Worm (Caenorhabditis elegans) whole organism, L1 larva: Measurements from ENCODE around the gene tomm-70.

Experiments used
- F16B12.6 ChIP-seq: fragments of 150-350 bp; optimal IDR thresholded peaks from 2 replicates; lab custom pipeline; 2014; ENCODE audit warnings: missing biosample characterization, missing genetic modification characterization
- Y116A8C.19 ChIP-seq: sonication (generic microtip); optimal IDR thresholded peaks from 2 replicates; lab custom pipeline; 2016; ENCODE audit warnings: missing compliant biosample characterization, missing genetic modification characterization, borderline replicate concordance
- aly-2 ChIP-seq: fragments of 150-350 bp; optimal IDR thresholded peaks from 2 replicates; lab custom pipeline; 2014; ENCODE audit warnings: missing biosample characterization, missing genetic modification characterization
- ama-1 ChIP-seq: fragments of 150-350 bp; optimal IDR thresholded peaks from 2 replicates; lab custom pipeline; 2014
- ceh-63 ChIP-seq: fragments of 200-800 bp; sonication (Bioruptor generic); optimal IDR thresholded peaks from 2 replicates; lab custom pipeline; 2018; ENCODE audit warnings: mild to moderate bottlenecking, missing genetic modification characterization, missing compliant biosample characterization
- ceh-88 ChIP-seq: fragments of 200-800 bp; sonication (Bioruptor generic); IDR thresholded peaks from 2 replicates; pipeline ENCODE4 v1.3.6; 2022; ENCODE audit warnings: missing genetic modification characterization, missing compliant biosample characterization
- ceh-90 ChIP-seq: sonication (generic microtip); optimal IDR thresholded peaks from 2 replicates; lab custom pipeline; 2016; ENCODE audit warnings: missing genetic modification characterization, missing compliant biosample characterization
- dpl-1 ChIP-seq, 3 experiments: fragments of 150-350 bp in 2 of 3; sonication (generic microtip) in 1 of 3; optimal IDR thresholded peaks; 2 replicates each; lab custom pipeline; 2014 to 2017; ENCODE audit warnings: missing biosample characterization in 3 of 3, missing genetic modification characterization in 3 of 3, missing genetic modification reagents in 3 of 3
- efl-3 ChIP-seq: fragments of 200-800 bp; sonication (Bioruptor generic); optimal IDR thresholded peaks from 2 replicates; lab custom pipeline; 2018; ENCODE audit warnings: mild to moderate bottlenecking, missing genetic modification characterization, missing compliant biosample characterization
- elt-3 ChIP-seq, 6 experiments: fragments of 150-350 bp in 1 of 6; sonication (generic microtip); optimal IDR thresholded peaks; 2 replicates each; lab custom pipeline; 2017 to 2018; ENCODE audit warnings: missing biosample characterization in 6 of 6, missing genetic modification characterization in 6 of 6, inconsistent platforms in 1 of 6
- fkh-8 ChIP-seq: sonication (generic microtip); optimal IDR thresholded peaks from 2 replicates; lab custom pipeline; 2016; ENCODE audit warnings: mild to moderate bottlenecking, missing genetic modification characterization, missing compliant biosample characterization
- fos-1 ChIP-seq: fragments of 150-350 bp; optimal IDR thresholded peaks from 2 replicates; lab custom pipeline; 2014; ENCODE audit warnings: missing biosample characterization, missing genetic modification characterization
- grh-1 ChIP-seq: fragments of 200-800 bp; sonication (Bioruptor generic); IDR thresholded peaks from 2 replicates; pipeline ENCODE4 v1.3.6; 2022; ENCODE audit warnings: missing genetic modification reagents, missing genetic modification characterization, missing compliant biosample characterization
- hlh-17 ChIP-seq: fragments of 200-800 bp; sonication (Bioruptor generic); optimal IDR thresholded peaks from 2 replicates; lab custom pipeline; 2018; ENCODE audit warnings: missing genetic modification characterization, mild to moderate bottlenecking, missing compliant biosample characterization, moderate library complexity, borderline replicate concordance
- irx-1 ChIP-seq: sonication (generic microtip); optimal IDR thresholded peaks from 2 replicates; lab custom pipeline; 2016; ENCODE audit warnings: missing genetic modification characterization, missing compliant biosample characterization
- isw-1 ChIP-seq: fragments of 200-800 bp; sonication (Bioruptor generic); IDR thresholded peaks from 2 replicates; pipeline ENCODE4 v1.3.6; 2022; ENCODE audit warnings: missing genetic modification characterization, missing compliant biosample characterization
- lin-15B ChIP-seq: fragments of 150-350 bp; sonication (generic microtip); optimal IDR thresholded peaks from 3 replicates; lab custom pipeline; 2014; ENCODE audit warnings: missing biosample characterization, missing genetic modification characterization
- lin-35 ChIP-seq, 2 experiments: fragments of 150-350 bp; optimal IDR thresholded peaks; 2 replicates each; lab custom pipeline; 2014; ENCODE audit warnings: missing biosample characterization in 2 of 2, missing genetic modification characterization in 2 of 2, missing genetic modification reagents in 2 of 2
- lin-39 ChIP-seq: fragments of 150-350 bp; optimal IDR thresholded peaks from 2 replicates; lab custom pipeline; 2014; ENCODE audit warnings: missing biosample characterization, missing genetic modification reagents, missing genetic modification characterization
- lir-3 ChIP-seq: sonication (generic microtip); optimal IDR thresholded peaks from 2 replicates; lab custom pipeline; 2016; ENCODE audit warnings: mild to moderate bottlenecking, missing genetic modification characterization, moderate library complexity, missing compliant biosample characterization; ENCODE audit not compliant: poor library complexity
- lsy-2 ChIP-seq, 2 experiments: fragments of 150-350 bp; optimal IDR thresholded peaks; 2 replicates each; lab custom pipeline; 2014; ENCODE audit warnings: missing biosample characterization in 2 of 2, missing genetic modification characterization in 2 of 2
- mab-9 ChIP-seq: fragments of 200-800 bp; sonication (Bioruptor generic); IDR thresholded peaks from 2 replicates; pipeline ENCODE4 v1.3.6; 2022; ENCODE audit warnings: missing genetic modification reagents, missing genetic modification characterization, missing compliant biosample characterization
- mdl-1 ChIP-seq, 2 experiments: fragments of 150-350 bp; optimal IDR thresholded peaks; 2 replicates each; lab custom pipeline; 2014 to 2017; ENCODE audit warnings: missing biosample characterization in 2 of 2, missing genetic modification characterization in 2 of 2, inconsistent platforms in 1 of 2
- mef-2 ChIP-seq: fragments of 150-350 bp; optimal IDR thresholded peaks from 2 replicates; lab custom pipeline; 2014; ENCODE audit warnings: missing biosample characterization, missing genetic modification characterization
- nhr-11 ChIP-seq: fragments of 150-350 bp; optimal IDR thresholded peaks from 2 replicates; lab custom pipeline; 2014; ENCODE audit warnings: missing biosample characterization, missing genetic modification characterization
- nhr-19 ChIP-seq: fragments of 200-800 bp; sonication (Bioruptor generic); conservative IDR thresholded peaks from 2 replicates; pipeline ENCODE4 v1.3.6; 2022; ENCODE audit warnings: missing genetic modification characterization, missing compliant biosample characterization
- nhr-20 ChIP-seq: sonication (generic microtip); optimal IDR thresholded peaks from 2 replicates; lab custom pipeline; 2016; ENCODE audit warnings: mild to moderate bottlenecking, missing genetic modification characterization, missing compliant biosample characterization
- nhr-28 ChIP-seq: fragments of 150-350 bp; optimal IDR thresholded peaks from 2 replicates; lab custom pipeline; 2014; ENCODE audit warnings: missing biosample characterization, missing genetic modification characterization
- nhr-47 ChIP-seq: sonication (generic microtip); optimal IDR thresholded peaks from 2 replicates; lab custom pipeline; 2016; ENCODE audit warnings: mild to moderate bottlenecking, missing genetic modification characterization, moderate library complexity, missing compliant biosample characterization
- nhr-71 ChIP-seq: sonication (generic microtip); optimal IDR thresholded peaks from 2 replicates; lab custom pipeline; 2016; ENCODE audit warnings: mild to moderate bottlenecking, missing genetic modification characterization, moderate library complexity, missing compliant biosample characterization
- nhr-84 ChIP-seq: sonication (generic microtip); optimal IDR thresholded peaks from 2 replicates; lab custom pipeline; 2017; ENCODE audit warnings: missing biosample characterization, missing genetic modification characterization
- nhr-85 ChIP-seq: sonication (generic microtip); peaks from one replicate; lab custom pipeline; 2016; ENCODE audit warnings: missing genetic modification characterization, inconsistent platforms, missing compliant biosample characterization
- pax-3 ChIP-seq: fragments of 200-800 bp; sonication (Bioruptor generic); optimal IDR thresholded peaks from 2 replicates; lab custom pipeline; 2018; ENCODE audit warnings: mild to moderate bottlenecking, missing genetic modification characterization, moderate library complexity, missing compliant biosample characterization
- pqm-1 ChIP-seq: sonication (generic microtip); optimal IDR thresholded peaks from 3 replicates; lab custom pipeline; 2017; ENCODE audit warnings: missing biosample characterization, missing genetic modification characterization
- snpc-4 ChIP-seq: fragments of 150-350 bp; optimal IDR thresholded peaks from 2 replicates; lab custom pipeline; 2014; ENCODE audit warnings: missing biosample characterization, missing genetic modification characterization
- sox-4 ChIP-seq: sonication (generic microtip); optimal IDR thresholded peaks from 2 replicates; lab custom pipeline; 2016; ENCODE audit warnings: missing genetic modification characterization, missing compliant biosample characterization
- sup-37 ChIP-seq: fragments of 200-800 bp; sonication (Bioruptor generic); optimal IDR thresholded peaks from 2 replicates; lab custom pipeline; 2018; ENCODE audit warnings: mild to moderate bottlenecking, missing genetic modification characterization, missing compliant biosample characterization
- swsn-7 ChIP-seq: sonication (generic microtip); optimal IDR thresholded peaks from 2 replicates; lab custom pipeline; 2016; ENCODE audit warnings: missing genetic modification characterization, missing compliant biosample characterization
- tbx-2 ChIP-seq: sonication (generic microtip); optimal IDR thresholded peaks from 2 replicates; lab custom pipeline; 2016; ENCODE audit warnings: missing genetic modification characterization, missing compliant biosample characterization
- tlp-1 ChIP-seq: fragments of 150-350 bp; optimal IDR thresholded peaks from 2 replicates; lab custom pipeline; 2014; ENCODE audit warnings: missing biosample characterization, missing genetic modification characterization
- unc-30 ChIP-seq: sonication (generic microtip); optimal IDR thresholded peaks from 2 replicates; lab custom pipeline; 2017; ENCODE audit warnings: missing biosample characterization, missing genetic modification characterization
- unc-86 ChIP-seq: sonication (generic microtip); optimal IDR thresholded peaks from 2 replicates; lab custom pipeline; 2016; ENCODE audit warnings: missing genetic modification characterization, missing compliant biosample characterization
- unc-98 ChIP-seq: fragments of 200-800 bp; sonication (Bioruptor generic); IDR thresholded peaks from 2 replicates; pipeline ENCODE4 v1.3.6; 2022; ENCODE audit warnings: missing genetic modification characterization, missing compliant biosample characterization
- vab-15 ChIP-seq: sonication (generic microtip); optimal IDR thresholded peaks from 2 replicates; lab custom pipeline; 2017; ENCODE audit warnings: missing genotype, mild to moderate bottlenecking, missing genetic modification characterization, missing compliant biosample characterization
- xbp-1 ChIP-seq: sonication (generic microtip); optimal IDR thresholded peaks from 2 replicates; lab custom pipeline; 2016; ENCODE audit warnings: missing genetic modification characterization, missing compliant biosample characterization
- zag-1 ChIP-seq: fragments of 150-350 bp; optimal IDR thresholded peaks from 2 replicates; lab custom pipeline; 2014; ENCODE audit warnings: missing biosample characterization, missing genetic modification characterization
- ztf-11 ChIP-seq, 2 experiments: sonication (generic microtip); optimal IDR thresholded peaks; 2 replicates each; lab custom pipeline; 2016 to 2017; ENCODE audit warnings: missing genetic modification characterization in 2 of 2, missing biosample characterization in 1 of 2, missing compliant biosample characterization in 1 of 2

Gene tomm-70

DNA sequence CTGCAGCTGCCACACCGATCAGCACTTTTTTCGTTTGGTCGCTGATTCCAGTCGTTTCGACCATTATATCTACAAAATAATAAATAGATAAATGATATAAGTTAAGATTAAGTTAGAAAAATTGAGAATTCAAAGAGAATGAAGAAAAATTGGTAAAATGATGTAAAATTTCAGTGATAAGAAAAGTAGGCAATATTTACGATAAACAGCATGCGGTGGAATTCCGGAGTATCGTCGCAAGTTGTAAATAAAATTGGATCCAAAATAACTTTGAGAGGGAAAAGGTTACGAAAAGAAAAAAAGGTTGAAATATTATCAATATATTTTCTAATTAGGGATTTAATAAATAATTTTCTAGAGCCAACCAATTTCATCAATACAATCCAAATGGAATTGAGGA, at the start of gene tomm-70 (continued):
- TF ChIP-seq lin-15B (tag; lab: Kevin White, UChicago) (no peak), ceh-88 (GFP tag; lab: Robert Waterston, UW) (no peak), mab-9 (GFP tag; lab: Robert Waterston, UW) (no peak), nhr-85 (tag; lab: Kevin White, UChicago) (peak; percentile 40), aly-2 (tag; lab: Kevin White, UChicago) (no peak)

DNA sequence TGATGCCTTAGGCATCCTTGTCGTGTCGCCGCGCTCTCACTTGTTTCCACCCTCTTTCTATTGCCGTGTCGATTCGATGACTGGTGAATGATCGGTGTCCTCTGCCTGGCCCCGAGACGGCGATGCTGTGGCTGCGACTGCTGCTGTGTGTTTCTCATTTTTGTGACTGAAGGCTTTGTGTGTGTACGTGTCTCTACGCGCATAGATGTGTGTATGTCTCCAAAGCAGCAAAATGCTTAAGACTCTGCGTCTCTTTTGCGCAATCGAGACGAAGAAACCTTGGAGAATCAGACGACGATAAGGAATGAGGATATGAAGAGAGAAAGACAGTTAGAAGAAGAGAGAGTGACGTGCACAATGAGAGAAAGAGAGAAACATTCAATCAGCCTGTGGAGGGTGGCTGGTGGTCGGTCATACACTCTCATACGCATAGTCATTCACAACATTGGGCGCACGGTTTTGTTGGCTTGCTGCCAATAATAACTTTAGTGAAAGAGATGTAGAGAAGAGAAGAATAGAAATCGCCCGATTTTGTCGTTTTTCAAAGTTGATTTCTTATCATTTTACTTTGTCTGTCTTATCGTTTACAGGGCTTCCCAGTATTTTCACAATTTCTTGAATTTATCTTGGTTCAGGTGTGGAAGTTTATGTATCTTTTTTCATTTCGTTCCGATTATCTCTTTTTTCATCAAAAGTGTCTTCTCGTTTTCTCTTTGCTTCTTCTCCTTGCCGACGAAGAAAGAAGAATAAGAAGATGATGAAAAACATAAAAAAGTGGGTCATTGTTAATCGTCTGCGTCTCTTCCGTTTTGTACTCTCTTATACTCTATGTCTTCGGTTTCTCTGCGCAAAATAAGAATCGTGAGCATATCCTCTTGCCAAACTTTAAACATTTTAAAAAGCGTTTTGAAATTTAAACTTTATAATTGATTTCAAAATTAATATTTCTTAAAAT, 47.6 kb upstream of the tomm-70 start:
- TF ChIP-seq mef-2 (tag; lab: Kevin White, UChicago): peak; percentile 94
- peak; percentile 95 for TF ChIP-seq nhr-11
- TF ChIP-seq ztf-11 (tag; optimal IDR thresholded peaks at IDR 0.05; lab: Kevin White, UChicago): peak in 1 of 2 experiments; percentile 83
- TF ChIP-seq nhr-28: peak; percentile 76
- TF ChIP-seq mdl-1 (tag; optimal IDR thresholded peaks at IDR 0.05; lab: Kevin White, UChicago): peak; percentile 73 to 96
- no peak for TF ChIP-seq Y116A8C.19 (tag; lab: Kevin White, UChicago)
- TF ChIP-seq ceh-88 (GFP tag; lab: Robert Waterston, UW): peak; percentile 90
- no peak for TF ChIP-seq unc-30 (tag; lab: Kevin White, UChicago)
- TF ChIP-seq nhr-19 (GFP tag; lab: Robert Waterston, UW): peak; percentile 92
- peak; percentile 96 for TF ChIP-seq fkh-8
- peak; percentile 40 for TF ChIP-seq F16B12.6 (tag; lab: Kevin White, UChicago)
- TF ChIP-seq elt-3 (tag; optimal IDR thresholded peaks at IDR 0.05; lab: Kevin White, UChicago): peak in 4 of 6 experiments; percentile 36 to 91 (median 60)
- TF ChIP-seq unc-98 (GFP tag; lab: Robert Waterston, UW): peak; percentile 53; the same call in 1 of the 2 replicates
- TF ChIP-seq ceh-90 (tag; lab: Kevin White, UChicago): no peak
- TF ChIP-seq nhr-84: no peak
- TF ChIP-seq pqm-1 (tag; lab: Kevin White, UChicago): peak; percentile 24
- TF ChIP-seq tlp-1 (tag; lab: Kevin White, UChicago): no peak
- TF ChIP-seq nhr-85 (tag; lab: Kevin White, UChicago): peak; percentile 100
- peak; percentile 88 for TF ChIP-seq ama-1 (lab: Kevin White, UChicago)
- peak; percentile 9 for TF ChIP-seq lin-15B (tag; lab: Kevin White, UChicago)
- TF ChIP-seq vab-15: peak; percentile 86
- TF ChIP-seq sup-37 (GFP tag; lab: Kevin White, UChicago): peak; percentile 87
- TF ChIP-seq lin-39 (tag; lab: Kevin White, UChicago): peak; percentile 92
- TF ChIP-seq lin-35 (GFP tag; optimal IDR thresholded peaks at IDR 0.05; lab: Kevin White, UChicago): peak; percentile 72 to 91
- TF ChIP-seq ceh-63: no peak
- TF ChIP-seq efl-3 (GFP tag; lab: Kevin White, UChicago): peak; percentile 23
- peak; percentile 93 for TF ChIP-seq xbp-1
- no peak for TF ChIP-seq hlh-17 (GFP tag; lab: Kevin White, UChicago)
- peak; percentile 94 for TF ChIP-seq irx-1 (tag; lab: Kevin White, UChicago)
- TF ChIP-seq zag-1: peak; percentile 98
- TF ChIP-seq sox-4 (tag; lab: Kevin White, UChicago): peak; percentile 56
- TF ChIP-seq nhr-47 (tag; lab: Kevin White, UChicago): peak; percentile 95
- peak; percentile 99 for TF ChIP-seq nhr-71 (tag; lab: Kevin White, UChicago)
- peak; percentile 98 for TF ChIP-seq nhr-20
- peak; percentile 82 for TF ChIP-seq grh-1 (GFP tag; lab: Robert Waterston, UW)
- peak; percentile 82 for TF ChIP-seq isw-1 (GFP tag; lab: Robert Waterston, UW)
- peak; percentile 51 for TF ChIP-seq mab-9 (GFP tag; lab: Robert Waterston, UW)
- peak; percentile 94 for TF ChIP-seq unc-86 (tag; lab: Kevin White, UChicago)
- peak; percentile 96 for TF ChIP-seq swsn-7 (tag; lab: Kevin White, UChicago)
- TF ChIP-seq aly-2 (tag; lab: Kevin White, UChicago): peak; percentile 55
- TF ChIP-seq lsy-2 (tag; optimal IDR thresholded peaks at IDR 0.05; lab: Kevin White, UChicago): peak; percentile 93 to 96
- TF ChIP-seq snpc-4 (tag; lab: Kevin White, UChicago): peak; percentile 78
- peak; percentile 95 for TF ChIP-seq fos-1 (tag; lab: Kevin White, UChicago)
- peak; percentile 68 to 72 (median 70) for TF ChIP-seq dpl-1 (GFP tag; optimal IDR thresholded peaks at IDR 0.05; lab: Kevin White, UChicago)
- TF ChIP-seq pax-3 (tag; lab: Kevin White, UChicago): peak; percentile 83
- TF ChIP-seq lir-3 (tag; lab: Kevin White, UChicago): peak; percentile 81
- peak; percentile 97 for TF ChIP-seq tbx-2 (tag; lab: Kevin White, UChicago)
